Worm (Caenorhabditis elegans) whole organism, young adult: ENCODE measurements around the gene zmp-5.

Experiments used
- B0019.2 ChIP-seq: fragments of 200-800 bp; sonication (Bioruptor generic); conservative IDR thresholded peaks from 2 replicates; pipeline ENCODE4 v1.3.6; 2022; ENCODE audit warnings: missing genetic modification reagents, missing genetic modification characterization, missing compliant biosample characterization
- B0336.3 ChIP-seq: fragments of 200-800 bp; sonication (Bioruptor generic); IDR thresholded peaks from 2 replicates; pipeline ENCODE4 v1.3.6; 2022; ENCODE audit warnings: missing genetic modification characterization, missing compliant biosample characterization
- D2030.7 ChIP-seq: fragments of 200-800 bp; sonication (Bioruptor generic); IDR thresholded peaks from 2 replicates; pipeline ENCODE4 v1.3.6; 2022; ENCODE audit warnings: missing genetic modification reagents, missing genetic modification characterization, missing compliant biosample characterization
- F22D6.2 ChIP-seq: sonication (generic microtip); optimal IDR thresholded peaks from 2 replicates; lab custom pipeline; 2016; ENCODE audit warnings: mild to moderate bottlenecking, missing genetic modification characterization, missing compliant biosample characterization
- F23B12.7 ChIP-seq: sonication (generic microtip); optimal IDR thresholded peaks from 2 replicates; lab custom pipeline; 2017; ENCODE audit warnings: missing genetic modification characterization, mild to moderate bottlenecking, missing compliant biosample characterization, antibody characterized with exemption, moderate library complexity; ENCODE audit not compliant: insufficient read depth
- F37B4.10 ChIP-seq: fragments of 200-800 bp; sonication (Bioruptor generic); IDR thresholded peaks from 2 replicates; pipeline ENCODE4 v1.3.6; 2022; ENCODE audit warnings: missing genetic modification characterization, missing compliant biosample characterization
- F49E8.2 ChIP-seq: sonication (generic microtip); optimal IDR thresholded peaks from 3 replicates; lab custom pipeline; 2017; ENCODE audit warnings: missing genetic modification characterization, mild to moderate bottlenecking, missing compliant biosample characterization, antibody characterized with exemption, moderate library complexity; ENCODE audit not compliant: insufficient read depth
- F52B5.7 ChIP-seq: sonication (generic microtip); optimal IDR thresholded peaks from 2 replicates; lab custom pipeline; 2016; ENCODE audit warnings: mild to moderate bottlenecking, missing genetic modification characterization, missing compliant biosample characterization
- F57A8.1 ChIP-seq: fragments of 200-800 bp; sonication (Bioruptor generic); optimal IDR thresholded peaks from 2 replicates; lab custom pipeline; 2018; ENCODE audit warnings: mild to moderate bottlenecking, missing genetic modification characterization, moderate library complexity, missing compliant biosample characterization
- K11D2.4 ChIP-seq: fragments of 200-800 bp; sonication (Bioruptor generic); IDR thresholded peaks from 2 replicates; pipeline ENCODE4 v1.3.6; 2022; ENCODE audit warnings: missing genetic modification reagents, missing genetic modification characterization, missing compliant biosample characterization
- Y53F4B.3 ChIP-seq: fragments of 200-800 bp; sonication (Bioruptor generic); IDR thresholded peaks from 2 replicates; pipeline ENCODE4 v1.3.6; 2022; ENCODE audit warnings: missing genetic modification reagents, missing genetic modification characterization, missing compliant biosample characterization
- Y56A3A.18 ChIP-seq: fragments of 200-800 bp; sonication (Bioruptor generic); IDR thresholded peaks from 2 replicates; pipeline ENCODE4 v1.3.6; 2022; ENCODE audit warnings: missing genetic modification reagents, missing genetic modification characterization, missing compliant biosample characterization
- Y95B8A.8 ChIP-seq: fragments of 200-800 bp; sonication (Bioruptor generic); IDR thresholded peaks from 2 replicates; pipeline ENCODE4 v1.3.6; 2022; ENCODE audit warnings: missing genetic modification reagents, missing genetic modification characterization, missing compliant biosample characterization
- akir-1 ChIP-seq: fragments of 200-800 bp; sonication (Bioruptor generic); optimal IDR thresholded peaks from 2 replicates; lab custom pipeline; 2018; ENCODE audit warnings: mild to moderate bottlenecking, missing genetic modification characterization, moderate library complexity, missing compliant biosample characterization
- ama-1 ChIP-seq, 3 experiments: fragments of 150-350 bp in 1 of 3; sonication (generic microtip) in 2 of 3; optimal IDR thresholded peaks; 2 replicates each; lab custom pipeline; 2014 to 2018; ENCODE audit warnings: missing biosample characterization in 2 of 3, missing genetic modification characterization in 2 of 3, missing genetic modification reagents in 2 of 3
- aptf-2 ChIP-seq: fragments of 200-800 bp; sonication (Bioruptor generic); conservative IDR thresholded peaks from 2 replicates; pipeline ENCODE4 v1.3.6; 2022; ENCODE audit warnings: missing genetic modification reagents, missing genetic modification characterization, missing compliant biosample characterization
- aptf-3 ChIP-seq: fragments of 200-800 bp; sonication (Bioruptor generic); IDR thresholded peaks from 2 replicates; pipeline ENCODE4 v1.3.6; 2022; ENCODE audit warnings: missing genetic modification characterization, missing compliant biosample characterization
- atf-7 ChIP-seq: sonication (generic microtip); optimal IDR thresholded peaks from 2 replicates; lab custom pipeline; 2017; ENCODE audit warnings: mild to moderate bottlenecking, missing genetic modification characterization, missing compliant biosample characterization
- athp-1 ChIP-seq: sonication (generic microtip); optimal IDR thresholded peaks from 2 replicates; lab custom pipeline; 2017; ENCODE audit warnings: mild to moderate bottlenecking, missing genetic modification characterization, missing compliant biosample characterization
- bed-1 ChIP-seq: fragments of 200-800 bp; sonication (Bioruptor generic); IDR thresholded peaks from 2 replicates; pipeline ENCODE4 v1.3.6; 2022; ENCODE audit warnings: missing genetic modification reagents, missing genetic modification characterization, missing compliant biosample characterization
- ccch-3 ChIP-seq: fragments of 200-800 bp; sonication (Bioruptor generic); optimal IDR thresholded peaks from 2 replicates; lab custom pipeline; 2018; ENCODE audit warnings: mild to moderate bottlenecking, missing genetic modification characterization, missing compliant biosample characterization
- cebp-2 ChIP-seq: fragments of 200-800 bp; sonication (Bioruptor generic); IDR thresholded peaks from 2 replicates; pipeline ENCODE4 v1.3.6; 2022; ENCODE audit warnings: missing genetic modification characterization, missing compliant biosample characterization
- ceh-58 ChIP-seq: fragments of 200-800 bp; sonication (Bioruptor generic); IDR thresholded peaks from 2 replicates; pipeline ENCODE4 v1.3.6; 2022; ENCODE audit warnings: missing genetic modification characterization, missing compliant biosample characterization
- chd-7 ChIP-seq: sonication (generic microtip); optimal IDR thresholded peaks from 2 replicates; lab custom pipeline; 2016; ENCODE audit warnings: mild to moderate bottlenecking, missing genetic modification characterization, moderate library complexity, missing compliant biosample characterization
- die-1 ChIP-seq: sonication (generic microtip); optimal IDR thresholded peaks from 2 replicates; lab custom pipeline; 2016; ENCODE audit warnings: missing genotype, mild to moderate bottlenecking, missing genetic modification characterization, missing compliant biosample characterization
- dox-1 ChIP-seq: fragments of 200-800 bp; sonication (Bioruptor generic); IDR thresholded peaks from 2 replicates; pipeline ENCODE4 v1.3.6; 2022; ENCODE audit warnings: missing genetic modification reagents, missing genetic modification characterization, missing compliant biosample characterization
- egrh-3 ChIP-seq: fragments of 200-800 bp; sonication (Bioruptor generic); IDR thresholded peaks from 2 replicates; pipeline ENCODE4 v1.3.6; 2022; ENCODE audit warnings: missing genetic modification reagents, missing genetic modification characterization, missing compliant biosample characterization
- ekl-4 ChIP-seq: fragments of 200-800 bp; sonication (Bioruptor generic); IDR thresholded peaks from 2 replicates; pipeline ENCODE4 v1.3.6; 2022; ENCODE audit warnings: missing genetic modification reagents, missing genetic modification characterization, missing compliant biosample characterization
- ets-4 ChIP-seq: fragments of 200-800 bp; sonication (Bioruptor generic); optimal IDR thresholded peaks from 2 replicates; lab custom pipeline; 2018; ENCODE audit warnings: mild to moderate bottlenecking, missing genetic modification characterization, missing compliant biosample characterization
- fkh-3 ChIP-seq: sonication (generic microtip); optimal IDR thresholded peaks from 2 replicates; lab custom pipeline; 2016; ENCODE audit warnings: mild to moderate bottlenecking, missing genetic modification characterization, missing compliant biosample characterization
- gei-17 ChIP-seq: fragments of 200-800 bp; sonication (Bioruptor generic); optimal IDR thresholded peaks from 2 replicates; lab custom pipeline; 2018; ENCODE audit warnings: mild to moderate bottlenecking, missing genetic modification characterization, missing compliant biosample characterization
- lin-26 ChIP-seq: fragments of 200-800 bp; sonication (Bioruptor generic); IDR thresholded peaks from 2 replicates; pipeline ENCODE4 v1.3.6; 2022; ENCODE audit warnings: missing genetic modification reagents, missing genetic modification characterization, missing compliant biosample characterization
- lin-40 ChIP-seq: sonication (generic microtip); optimal IDR thresholded peaks from 2 replicates; lab custom pipeline; 2016; ENCODE audit warnings: missing genetic modification characterization, mild to moderate bottlenecking, missing compliant biosample characterization, missing genotype, missing genetic modification reagents
- lsl-1 ChIP-seq: fragments of 200-800 bp; sonication (Bioruptor generic); optimal IDR thresholded peaks from 2 replicates; lab custom pipeline; 2018; ENCODE audit warnings: mild to moderate bottlenecking, missing genetic modification characterization, moderate library complexity, missing compliant biosample characterization
- madf-3 ChIP-seq: fragments of 200-800 bp; sonication (Bioruptor generic); IDR thresholded peaks from 2 replicates; pipeline ENCODE4 v1.3.6; 2022; ENCODE audit warnings: missing genetic modification reagents, missing genetic modification characterization, missing compliant biosample characterization
- madf-6 ChIP-seq: fragments of 200-800 bp; sonication (Bioruptor generic); IDR thresholded peaks from 2 replicates; pipeline ENCODE4 v1.3.6; 2022; ENCODE audit warnings: missing genetic modification reagents, missing genetic modification characterization, missing compliant biosample characterization
- nfya-1 ChIP-seq: sonication (generic microtip); optimal IDR thresholded peaks from 2 replicates; lab custom pipeline; 2017; ENCODE audit warnings: antibody characterized with exemption, missing compliant biosample characterization, missing genetic modification characterization, borderline replicate concordance; ENCODE audit not compliant: insufficient read depth
- nhr-27 ChIP-seq: fragments of 200-800 bp; sonication (Bioruptor generic); optimal IDR thresholded peaks from 2 replicates; lab custom pipeline; 2018; ENCODE audit warnings: mild to moderate bottlenecking, missing genetic modification characterization, moderate library complexity, missing compliant biosample characterization
- snpc-1.1 ChIP-seq: sonication (generic microtip); optimal IDR thresholded peaks from 2 replicates; lab custom pipeline; 2017; ENCODE audit warnings: missing genetic modification characterization, mild to moderate bottlenecking, missing compliant biosample characterization, antibody characterized with exemption, moderate library complexity, missing genotype, missing genetic modification reagents; ENCODE audit not compliant: insufficient read depth
- somi-1 ChIP-seq: fragments of 200-800 bp; sonication (Bioruptor generic); optimal IDR thresholded peaks from 2 replicates; lab custom pipeline; 2018; ENCODE audit warnings: mild to moderate bottlenecking, missing genetic modification characterization, missing compliant biosample characterization
- tbx-9 ChIP-seq: sonication (generic microtip); optimal IDR thresholded peaks from 2 replicates; lab custom pipeline; 2016; ENCODE audit warnings: borderline replicate concordance, missing genetic modification characterization, inconsistent platforms, missing compliant biosample characterization
- tlf-1 ChIP-seq: fragments of 200-800 bp; sonication (Bioruptor generic); optimal IDR thresholded peaks from 2 replicates; lab custom pipeline; 2018; ENCODE audit warnings: mild to moderate bottlenecking, missing genetic modification characterization, missing compliant biosample characterization
- ztf-22 ChIP-seq: fragments of 200-800 bp; sonication (Bioruptor generic); optimal IDR thresholded peaks from 2 replicates; lab custom pipeline; 2018; ENCODE audit warnings: mild to moderate bottlenecking, missing genetic modification characterization, moderate library complexity, missing compliant biosample characterization
- ztf-26 ChIP-seq: sonication (generic microtip); optimal IDR thresholded peaks from 2 replicates; lab custom pipeline; 2017; ENCODE audit warnings: missing genetic modification characterization, missing compliant biosample characterization

zmp-5 gene

DNA sequence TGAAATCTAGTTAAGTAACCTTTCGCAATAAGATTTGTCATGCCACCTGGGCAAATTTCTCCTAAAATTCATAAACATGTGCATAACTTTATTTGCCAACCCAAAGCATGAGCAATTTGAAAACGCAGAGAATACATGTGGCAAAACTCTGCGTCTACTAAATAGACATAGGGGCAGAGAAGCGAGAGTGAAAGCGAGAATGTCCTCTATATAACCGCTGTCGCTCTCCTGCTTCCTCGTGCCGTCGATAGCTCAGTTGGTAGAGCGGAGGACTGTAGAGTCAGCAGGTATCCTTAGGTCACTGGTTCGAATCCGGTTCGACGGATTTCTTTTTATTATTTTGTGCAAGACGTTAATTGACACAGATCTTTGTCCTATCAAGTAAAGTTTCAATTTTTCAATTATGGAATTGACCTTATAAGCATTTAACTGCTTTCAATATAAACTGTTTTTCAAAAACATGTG, 18.1 kb downstream of the zmp-5 start (continued):
- peak; percentile 1 for TF ChIP-seq snpc-1.1 (tag; lab: Kevin White, UChicago)
- TF ChIP-seq dox-1 (GFP tag; lab: Robert Waterston, UW): peak; percentile 94
- TF ChIP-seq lin-26 (GFP tag; lab: Robert Waterston, UW): peak; percentile 96
- peak; percentile 91 for TF ChIP-seq Y56A3A.18
- 0 out of 2 replicates have a peak, but pooled peaks have one; percentile 82 for TF ChIP-seq ceh-58 (GFP tag; lab: Robert Waterston, UW)
- peak; percentile 90 for TF ChIP-seq fkh-3
- no peak for TF ChIP-seq ekl-4
- peak; percentile 79 for TF ChIP-seq bed-1 (GFP tag; lab: Robert Waterston, UW)
- TF ChIP-seq B0336.3: peak; percentile 65
- TF ChIP-seq die-1 (tag; lab: Kevin White, UChicago): peak; percentile 95
- peak; percentile 70 for TF ChIP-seq nhr-27
- peak; percentile 67 for TF ChIP-seq madf-6 (GFP tag; lab: Robert Waterston, UW)
- TF ChIP-seq somi-1 (GFP tag; lab: Kevin White, UChicago): peak; percentile 71
- peak; percentile 81; the same call in 1 of the 2 replicates for TF ChIP-seq madf-3
- TF ChIP-seq Y53F4B.3 (GFP tag; lab: Robert Waterston, UW): 0 out of 2 replicates have a peak, but pooled peaks have one; percentile 51
- no peak for TF ChIP-seq B0019.2 (GFP tag; lab: Robert Waterston, UW)
- TF ChIP-seq Y95B8A.8: peak; percentile 68; the same call in 1 of the 2 replicates
- TF ChIP-seq F22D6.2 (tag; lab: Kevin White, UChicago): peak; percentile 40
- peak; percentile 52 for TF ChIP-seq tlf-1 (GFP tag; lab: Kevin White, UChicago)
- peak; percentile 79 for TF ChIP-seq F57A8.1
- peak; percentile 1 for TF ChIP-seq lsl-1 (GFP tag; lab: Kevin White, UChicago)
- no peak for TF ChIP-seq nfya-1 (tag; lab: Kevin White, UChicago)
- TF ChIP-seq K11D2.4 (GFP tag; lab: Robert Waterston, UW): peak; percentile 78; the same call in 1 of the 2 replicates
- TF ChIP-seq ama-1 (optimal IDR thresholded peaks at IDR 0.05; lab: Kevin White, UChicago): peak; percentile 90
- peak; percentile 50 to 54 for TF ChIP-seq ama-1 (GFP tag; optimal IDR thresholded peaks at IDR 0.05; lab: Kevin White, UChicago)
- peak; percentile 75 for TF ChIP-seq egrh-3 (GFP tag; lab: Robert Waterston, UW)
- TF ChIP-seq tbx-9 (tag; lab: Kevin White, UChicago): peak; percentile 86
- peak; percentile 39 for TF ChIP-seq akir-1 (GFP tag; lab: Kevin White, UChicago)
- peak; percentile 54 for TF ChIP-seq F49E8.2 (tag; lab: Kevin White, UChicago)
- TF ChIP-seq F52B5.7 (tag; lab: Kevin White, UChicago): peak; percentile 89
- TF ChIP-seq ztf-26 (tag; lab: Kevin White, UChicago): peak; percentile 77
- TF ChIP-seq ztf-22 (GFP tag; lab: Kevin White, UChicago): no peak

DNA sequence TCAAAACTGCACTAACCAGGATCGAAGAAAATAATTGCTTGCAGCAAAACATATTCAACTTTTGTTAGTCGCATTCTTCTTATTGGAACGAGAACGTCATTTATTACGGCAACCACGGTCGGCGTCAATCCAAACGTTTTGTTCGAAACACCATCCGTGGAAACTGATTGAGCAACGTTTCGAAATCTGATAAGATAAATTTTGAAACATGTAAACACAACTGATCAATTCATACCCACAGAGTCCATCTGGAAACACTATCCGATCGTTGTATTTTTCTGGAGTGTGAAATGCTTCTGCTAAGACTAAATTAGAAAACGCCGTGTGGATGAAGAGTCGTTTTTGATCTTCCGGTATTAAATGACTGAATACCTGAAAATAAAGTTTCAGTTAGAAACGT, 18.9 kb downstream of the zmp-5 start:
- TF ChIP-seq ama-1 (optimal IDR thresholded peaks at IDR 0.05; lab: Kevin White, UChicago) (peak; percentile 71), ama-1 (GFP tag; optimal IDR thresholded peaks at IDR 0.05; lab: Kevin White, UChicago) (no peak), lin-40 (tag; lab: Kevin White, UChicago) (no peak)

DNA sequence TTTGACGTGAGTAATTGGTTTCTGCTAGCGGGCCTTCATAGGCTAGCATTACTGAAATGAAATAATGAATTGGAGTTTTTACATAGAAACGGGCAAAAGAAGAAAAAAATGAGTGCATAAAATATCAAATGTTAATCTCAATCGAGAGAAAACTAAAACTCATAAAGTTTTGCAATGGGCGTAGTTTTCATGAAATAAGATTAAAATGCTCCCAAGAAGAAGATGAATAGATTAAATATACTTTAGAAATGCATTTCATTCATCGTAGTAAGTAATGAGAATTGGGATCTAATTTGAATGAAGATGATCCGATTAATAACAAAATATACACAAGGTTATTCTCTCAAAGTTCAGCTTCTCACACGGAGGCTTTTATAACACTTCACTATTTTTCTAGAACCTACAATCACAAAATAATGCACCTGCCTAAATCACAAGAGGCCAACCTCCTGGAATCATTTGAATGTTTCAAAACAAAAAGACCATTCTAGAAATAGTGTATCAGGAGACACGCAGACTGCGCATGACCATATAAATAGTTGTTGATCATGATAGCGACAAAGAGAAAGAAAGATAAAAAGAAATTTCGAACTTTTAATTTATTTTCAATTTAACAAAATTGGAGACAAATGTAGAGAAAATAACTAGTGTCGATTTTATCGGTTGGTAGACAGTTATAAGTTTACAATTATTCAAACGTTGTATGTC, 21.0 kb downstream of the zmp-5 start, which contains the start of gene nhr-17:
Gene nhr-17 (minus strand): TSS at position 51 of the 708 bp plus-strand sequence.
- TF ChIP-seq D2030.7 (GFP tag; lab: Robert Waterston, UW) (no peak), F37B4.10 (GFP tag; lab: Robert Waterston, UW) (no peak), gei-17 (GFP tag; lab: Kevin White, UChicago) (no peak), aptf-3 (no peak), atf-7 (no peak), aptf-2 (GFP tag; lab: Robert Waterston, UW) (no peak), ccch-3 (no peak), cebp-2 (GFP tag; lab: Robert Waterston, UW) (0 out of 2 replicates have a peak, but pooled peaks have one; percentile 43), chd-7 (tag; lab: Kevin White, UChicago) (no peak), athp-1 (tag; lab: Kevin White, UChicago) (no peak), ets-4 (GFP tag; lab: Kevin White, UChicago) (no peak), F23B12.7 (tag; lab: Kevin White, UChicago) (peak; percentile 14), ztf-26 (tag; lab: Kevin White, UChicago) (peak; percentile 34), K11D2.4 (GFP tag; lab: Robert Waterston, UW) (peak; percentile 9; the same call in 1 of the 2 replicates)
